Worm (Caenorhabditis elegans): Measurements from ENCODE around the gene K02E11.5.
"Not testable (repeated sequence)": the region's sequence is repeated elsewhere in the genome, so short reads cannot be mapped to it uniquely, and the experiment has no call there.

Gene K02E11.5

ce11 chrV:14256813-14257212 lies 4.7 kb downstream of the K02E11.5 start, which contains the start of gene sre-8:
sre-8 (plus strand) TSS chrV:14257113.
- TF ChIP-seq alr-1 (tag; optimal IDR thresholded peaks at IDR 0.05) (no peak), R02D3.7 (tag; optimal IDR thresholded peaks at IDR 0.05) (no peak), ceh-16 (tag; optimal IDR thresholded peaks at IDR 0.05) (no peak), sma-9 (GFP tag; optimal IDR thresholded peaks at IDR 0.05) (no peak), sma-9 (tag; optimal IDR thresholded peaks at IDR 0.05) (no peak), peb-1 (tag; optimal IDR thresholded peaks at IDR 0.05) (no peak), fos-1 (tag; optimal IDR thresholded peaks at IDR 0.05) (no peak), ztf-1 (GFP tag; conservative IDR thresholded peaks at IDR 0.05) (no peak), ztf-4 (tag; optimal IDR thresholded peaks at IDR 0.05) (no peak), mab-5 (tag; optimal IDR thresholded peaks at IDR 0.05) (no peak), C34F6.9 (tag; optimal IDR thresholded peaks at IDR 0.05) (no peak), ZK546.5 (tag; optimal IDR thresholded peaks at IDR 0.05) (no peak), sma-3 (GFP tag; optimal IDR thresholded peaks at IDR 0.05) (no peak), nhr-21 (tag; optimal IDR thresholded peaks at IDR 0.05) (no peak), nhr-77 (tag; optimal IDR thresholded peaks at IDR 0.05) (no peak), nhr-237 (tag; optimal IDR thresholded peaks at IDR 0.05) (no peak)

- TF ChIP-seq unc-55 (GFP tag; optimal IDR thresholded peaks at IDR 0.05) (no peak), skn-1 (tag; optimal IDR thresholded peaks at IDR 0.05) (no peak), elt-1 (tag; optimal IDR thresholded peaks at IDR 0.05) (no peak), snpc-4 (tag; optimal IDR thresholded peaks at IDR 0.05) (no peak), crh-2 (tag; optimal IDR thresholded peaks at IDR 0.05) (no peak)
Measured at ce11 chrV:14260831-14261230, 8.7 kb downstream of the K02E11.5 start, which contains the start of gene F40G12.2. F40G12.2 (minus strand) TSS chrV:14260931.

- TF ChIP-seq snpc-4 (tag; optimal IDR thresholded peaks at IDR 0.05) (peak; percentile 22), nhr-23 (tag; optimal IDR thresholded peaks at IDR 0.05) (no peak)
Measured at ce11 chrV:14267326-14267942, 15.3 kb downstream of the K02E11.5 start.

- no peak for TF ChIP-seq ceh-16 (tag; optimal IDR thresholded peaks at IDR 0.05)
- no peak for TF ChIP-seq nhr-23 (tag; optimal IDR thresholded peaks at IDR 0.05)
- no peak for TF ChIP-seq nhr-77 (tag; optimal IDR thresholded peaks at IDR 0.05)
- TF ChIP-seq nhr-11 (tag; optimal IDR thresholded peaks at IDR 0.05) = no peak
- no peak for TF ChIP-seq sem-4 (tag; optimal IDR thresholded peaks at IDR 0.05)
- no peak for TF ChIP-seq ztf-1 (GFP tag; conservative IDR thresholded peaks at IDR 0.05)
- no peak for TF ChIP-seq R02D3.7 (tag; optimal IDR thresholded peaks at IDR 0.05)
- TF ChIP-seq nhr-21 (tag; optimal IDR thresholded peaks at IDR 0.05) = no peak
- no peak for TF ChIP-seq peb-1 (tag; optimal IDR thresholded peaks at IDR 0.05)
- TF ChIP-seq elt-1 (tag; optimal IDR thresholded peaks at IDR 0.05) = no peak
Measured at ce11 chrV:14268616-14269015, 16.5 kb downstream of the K02E11.5 start, which contains the start of gene F40G12.4. F40G12.4 (minus strand) TSS chrV:14268716.

- TF ChIP-seq dmd-4 (tag; optimal IDR thresholded peaks at IDR 0.05) (no peak), mdl-1 (tag; optimal IDR thresholded peaks at IDR 0.05) (no peak), fos-1 (tag; optimal IDR thresholded peaks at IDR 0.05) (no peak), blmp-1 (tag; optimal IDR thresholded peaks at IDR 0.05; ENCODE audit: insufficient read depth) (no peak), ceh-82 (tag; optimal IDR thresholded peaks at IDR 0.05) (no peak), ztf-1 (GFP tag; conservative IDR thresholded peaks at IDR 0.05) (no peak), nhr-6 (tag; optimal IDR thresholded peaks at IDR 0.05) (no peak), unc-55 (GFP tag; optimal IDR thresholded peaks at IDR 0.05) (no peak), ZK546.5 (tag; optimal IDR thresholded peaks at IDR 0.05) (no peak), nhr-25 (tag; optimal IDR thresholded peaks at IDR 0.05) (no peak)
Measured at ce11 chrV:14270729-14271128, 18.6 kb downstream of the K02E11.5 start, which contains the start of gene F40G12.5. F40G12.5 (minus strand) TSS chrV:14270829.

ce11 chrV:14273019-14273418 lies 20.9 kb downstream of the K02E11.5 start, which contains the start of gene F40G12.6:
F40G12.6 (minus strand) TSS chrV:14273119.
- no peak for TF ChIP-seq ztf-1 (GFP tag; conservative IDR thresholded peaks at IDR 0.05)

ce11 chrV:14274268-14274667 lies 22.1 kb downstream of the K02E11.5 start, which contains the start of gene F40G12.7:
F40G12.7 (plus strand) TSS chrV:14274568.
- TF ChIP-seq ztf-1 (GFP tag; conservative IDR thresholded peaks at IDR 0.05); ztf-11 (tag; optimal IDR thresholded peaks at IDR 0.05); R02D3.7 (tag; optimal IDR thresholded peaks at IDR 0.05): not testable (repeated sequence)

Measured in whole organism, L2 larva.